Fruit fly (Drosophila melanogaster) ovary, adult (tissue): Measurements from ENCODE around the gene bap.
A peak's percentile ranks its signal among the peaks of the same experiment; 100 is the strongest.

Experiments used
- CG17801 ChIP-seq: fragments of 200-800 bp; optimal IDR thresholded peaks from 2 replicates; lab custom pipeline; 2019; ENCODE audit warnings: missing biosample characterization, mild to moderate bottlenecking, missing genetic modification characterization, moderate library complexity; ENCODE audit not compliant: partially characterized antibody

The bap gene

dm6 chr3R:21388564-21388963 lies at the start of gene bap:
TSS of gene bap (plus strand) at chr3R:21388880.
- TF ChIP-seq CG17801 (GFP tag; lab: Kevin White, UChicago), result no peak

dm6 chr3R:21339006-21339420 lies 49.7 kb upstream of the bap start:
- TF ChIP-seq CG17801 (GFP tag; lab: Kevin White, UChicago), result no peak

dm6 chr3R:21339448-21340268 lies 49.0 kb upstream of the bap start:
- TF ChIP-seq CG17801 (GFP tag; lab: Kevin White, UChicago), result no peak

dm6 chr3R:21343229-21343628 lies 45.5 kb upstream of the bap start:
- TF ChIP-seq CG17801 (GFP tag; lab: Kevin White, UChicago), result no peak

dm6 chr3R:21345011-21345410 lies 43.7 kb upstream of the bap start:
- no peak for TF ChIP-seq CG17801 (GFP tag; lab: Kevin White, UChicago)

- TF ChIP-seq CG17801 (GFP tag; lab: Kevin White, UChicago), result no peak
These were observed 41.5 kb upstream of the bap start for dm6 chr3R:21347023-21347814.

dm6 chr3R:21347815-21348186 lies 40.9 kb upstream of the bap start:
- TF ChIP-seq CG17801 (GFP tag; lab: Kevin White, UChicago), result no peak

- TF ChIP-seq CG17801 (GFP tag; lab: Kevin White, UChicago), result no peak
These were observed 40.2 kb upstream of the bap start for dm6 chr3R:21348367-21349038.

- TF ChIP-seq CG17801 (GFP tag; lab: Kevin White, UChicago), result no peak
These were observed 39.5 kb upstream of the bap start, which contains the start of gene aus for dm6 chr3R:21349039-21349781. TSS of gene aus (minus strand) at chr3R:21349601.

- no peak for TF ChIP-seq CG17801 (GFP tag; lab: Kevin White, UChicago)
These were observed 38.8 kb upstream of the bap start for dm6 chr3R:21349870-21350314.

- TF ChIP-seq CG17801 (GFP tag; lab: Kevin White, UChicago), result no peak
These were observed 29.1 kb upstream of the bap start for dm6 chr3R:21359375-21360191.

- no peak for TF ChIP-seq CG17801 (GFP tag; lab: Kevin White, UChicago)
These were observed 28.5 kb upstream of the bap start for dm6 chr3R:21360192-21360535.

- peak; percentile 93 for TF ChIP-seq CG17801 (GFP tag; lab: Kevin White, UChicago)
These were observed 23.4 kb upstream of the bap start for dm6 chr3R:21365262-21365661.

dm6 chr3R:21368444-21368843 lies 20.2 kb upstream of the bap start:
- TF ChIP-seq CG17801 (GFP tag; lab: Kevin White, UChicago), result no peak
